Worm (Caenorhabditis elegans): ENCODE results near the gene hmt-1.
A peak's percentile ranks its signal among the peaks of the same experiment; 100 is the strongest.

Gene hmt-1

ce11 chrIII:11099864-11100263 is at the start of gene hmt-1:
hmt-1 (minus strand) TSS chrIII:11099964.
- TF ChIP-seq F44E2.7 (GFP tag; IDR thresholded peaks at IDR 0.05) (no peak), php-3 (GFP tag; IDR thresholded peaks at IDR 0.05) (no peak), dmd-9 (GFP tag; IDR thresholded peaks at IDR 0.05) (no peak), lsy-2 (tag; optimal IDR thresholded peaks at IDR 0.05) (no peak), set-16 (GFP tag; IDR thresholded peaks at IDR 0.05) (no peak), ztf-11 (tag; optimal IDR thresholded peaks at IDR 0.05) (no peak)

- TF ChIP-seq D1046.2 (GFP tag; IDR thresholded peaks at IDR 0.05), result no peak
- no peak for TF ChIP-seq lin-15B (tag; optimal IDR thresholded peaks at IDR 0.05)
- TF ChIP-seq ceh-82 (tag; optimal IDR thresholded peaks at IDR 0.05), result no peak
- no peak for TF ChIP-seq arid-1 (GFP tag; conservative IDR thresholded peaks at IDR 0.05)
- TF ChIP-seq set-16 (GFP tag; IDR thresholded peaks at IDR 0.05), result peak; percentile 65; the same call in 1 of the 2 replicates
- no peak for TF ChIP-seq cey-2 (tag; optimal IDR thresholded peaks at IDR 0.05; ENCODE audit: borderline replicate concordance, insufficient read depth)
- no peak for TF ChIP-seq zag-1 (tag; optimal IDR thresholded peaks at IDR 0.05)
- TF ChIP-seq hlh-30 (tag; optimal IDR thresholded peaks at IDR 0.05; ENCODE audit: insufficient read depth), result peak; percentile 21
- TF ChIP-seq saeg-2 (GFP tag; IDR thresholded peaks at IDR 0.05), result no peak
- TF ChIP-seq F49E8.2 (tag; optimal IDR thresholded peaks at IDR 0.05; ENCODE audit: borderline replicate concordance), result no peak
Measured at ce11 chrIII:11149254-11149876, 49.6 kb upstream of the hmt-1 start.

ce11 chrIII:11142908-11143307 is 43.1 kb upstream of the hmt-1 start:
- peak; percentile 89 for TF ChIP-seq set-16 (GFP tag; IDR thresholded peaks at IDR 0.05)
- no peak for TF ChIP-seq fos-1 (tag; optimal IDR thresholded peaks at IDR 0.05)
- peak; percentile 79 for TF ChIP-seq aha-1 (tag)

- TF ChIP-seq vab-7 (GFP tag; IDR thresholded peaks at IDR 0.05), result peak; percentile 65
- peak; percentile 84 for TF ChIP-seq aha-1 (tag)
- no peak for TF ChIP-seq spr-3 (GFP tag; optimal IDR thresholded peaks at IDR 0.05)
- no peak for TF ChIP-seq ZK546.5 (tag; optimal IDR thresholded peaks at IDR 0.05)
- no peak for TF ChIP-seq tra-1 (GFP tag; IDR thresholded peaks at IDR 0.05)
- TF ChIP-seq dpl-1 (GFP tag; optimal IDR thresholded peaks at IDR 0.05), result peak; percentile 92
- TF ChIP-seq mxl-2 (GFP tag; conservative IDR thresholded peaks at IDR 0.05), result no peak
- peak; percentile 81 for TF ChIP-seq dve-1 (tag; optimal IDR thresholded peaks at IDR 0.05; ENCODE audit: insufficient read depth)
- TF ChIP-seq madf-9 (GFP tag; conservative IDR thresholded peaks at IDR 0.05), result 0 out of 2 replicates have a peak, but pooled peaks have one; percentile 23
- peak; percentile 64 for TF ChIP-seq nhr-77 (tag; optimal IDR thresholded peaks at IDR 0.05)
- TF ChIP-seq nhr-237 (tag; optimal IDR thresholded peaks at IDR 0.05), result no peak
- TF ChIP-seq arid-1 (GFP tag; conservative IDR thresholded peaks at IDR 0.05), result 0 out of 2 replicates have a peak, but pooled peaks have one; percentile 61
- TF ChIP-seq ztf-11 (tag; optimal IDR thresholded peaks at IDR 0.05), result no peak
- no peak for TF ChIP-seq nhr-76 (tag; optimal IDR thresholded peaks at IDR 0.05)
- peak; percentile 34 for TF ChIP-seq fkh-10 (GFP tag; optimal IDR thresholded peaks at IDR 0.05)
- TF ChIP-seq mxl-3 (GFP tag; optimal IDR thresholded peaks at IDR 0.05), result peak; percentile 51
- TF ChIP-seq lin-38 (GFP tag; IDR thresholded peaks at IDR 0.05), result peak; percentile 97
- TF ChIP-seq jun-1 (tag; optimal IDR thresholded peaks at IDR 0.05), result no peak
- no peak for TF ChIP-seq zfp-3 (GFP tag; conservative IDR thresholded peaks at IDR 0.05)
- peak; percentile 86 for TF ChIP-seq mep-1 (tag; optimal IDR thresholded peaks at IDR 0.05)
- TF ChIP-seq ZK337.2 (GFP tag; IDR thresholded peaks at IDR 0.05), result no peak
- no peak for TF ChIP-seq attf-4 (tag; optimal IDR thresholded peaks at IDR 0.05)
- peak; percentile 49 for TF ChIP-seq hlh-30 (tag; optimal IDR thresholded peaks at IDR 0.05; ENCODE audit: insufficient read depth)
- no peak for TF ChIP-seq daf-19 (GFP tag; conservative IDR thresholded peaks at IDR 0.05)
- TF ChIP-seq unc-62 (GFP tag; optimal IDR thresholded peaks at IDR 0.05 in 1 of 2), result peak in 1 of 2 experiments; percentile 82
- no peak for TF ChIP-seq unc-62 (tag; optimal IDR thresholded peaks at IDR 0.05)
- TF ChIP-seq F26F4.8 (GFP tag; conservative IDR thresholded peaks at IDR 0.05), result no peak
- TF ChIP-seq ceh-44 (GFP tag; IDR thresholded peaks at IDR 0.05), result 0 out of 2 replicates have a peak, but pooled peaks have one; percentile 66
- peak; percentile 1 for TF ChIP-seq nhr-102 (tag; optimal IDR thresholded peaks at IDR 0.05)
- no peak for TF ChIP-seq unc-39 (tag; optimal IDR thresholded peaks at IDR 0.05)
- no peak for TF ChIP-seq nhr-111 (GFP tag; optimal IDR thresholded peaks at IDR 0.05)
Measured at ce11 chrIII:11141791-11142490, 42.2 kb upstream of the hmt-1 start, which contains the start of the genes Y47D3A.1 and pola-1. Y47D3A.1 (minus strand) TSS chrIII:11141841. pola-1 (plus strand) TSS chrIII:11142448.

All from whole organism, L4 larva.